Fruit fly (Drosophila melanogaster) whole organism, wandering third instar larva: ENCODE data around the gene IP3K2.

Experiments used
- Abd-B ChIP-seq: fragments of >200 bp; optimal IDR thresholded peaks from 2 replicates; lab custom pipeline; 2017; ENCODE audit warnings: missing biosample characterization, missing genetic modification characterization
- CG32264 ChIP-seq: fragments of 200-800 bp; sonication (Bioruptor generic); optimal IDR thresholded peaks from 2 replicates; lab custom pipeline; 2016; ENCODE audit warnings: missing biosample characterization, missing genetic modification characterization
- CG9705 ChIP-seq: fragments of 200-800 bp; sonication (Bioruptor generic); optimal IDR thresholded peaks from 2 replicates; lab custom pipeline; 2018; ENCODE audit warnings: missing biosample characterization, mild to moderate bottlenecking, missing genetic modification characterization
- CrebA ChIP-seq: fragments of 200-800 bp; sonication (Bioruptor generic); optimal IDR thresholded peaks from 2 replicates; lab custom pipeline; 2016; ENCODE audit warnings: missing biosample characterization, mild to moderate bottlenecking, missing genetic modification characterization, borderline replicate concordance
- Dif ChIP-seq: fragments of 200-275, 200-300 bp; sonication (Bioruptor generic); optimal IDR thresholded peaks from 2 replicates; lab custom pipeline; 2018; ENCODE audit warnings: missing biosample characterization, missing genetic modification characterization; ENCODE audit not compliant: partially characterized antibody
- GATAd ChIP-seq: sonication (Bioruptor generic); optimal IDR thresholded peaks from 2 replicates; lab custom pipeline; 2016; ENCODE audit warnings: missing biosample characterization, missing genetic modification characterization
- HLH106 ChIP-seq: fragments of 200-800 bp; optimal IDR thresholded peaks from 3 replicates; lab custom pipeline; 2019; ENCODE audit warnings: missing biosample characterization, mild to moderate bottlenecking, missing genetic modification characterization, moderate library complexity
- Hnf4 ChIP-seq: fragments of 200-800 bp; sonication (Bioruptor generic); optimal IDR thresholded peaks from 2 replicates; lab custom pipeline; 2016; ENCODE audit warnings: missing biosample characterization, mild to moderate bottlenecking, missing genetic modification characterization
- Hr78 ChIP-seq: fragments of >200 bp; optimal IDR thresholded peaks from 2 replicates; lab custom pipeline; 2017; ENCODE audit warnings: missing biosample characterization, missing genetic modification characterization
- Hr83 ChIP-seq: fragments of 200-300 bp; sonication (Bioruptor generic); optimal IDR thresholded peaks from 2 replicates; lab custom pipeline; 2016; ENCODE audit warnings: missing biosample characterization, mild to moderate bottlenecking, missing genetic modification characterization, moderate library complexity; ENCODE audit not compliant: poor library complexity, severe bottlenecking
- Jra ChIP-seq: sonication (Bioruptor generic); optimal IDR thresholded peaks from 2 replicates; lab custom pipeline; 2016; ENCODE audit warnings: missing biosample characterization, missing genetic modification characterization
- Mio ChIP-seq: sonication (Bioruptor generic); optimal IDR thresholded peaks from 2 replicates; lab custom pipeline; 2016; ENCODE audit warnings: missing biosample characterization, missing genetic modification characterization
- Myc ChIP-seq: fragments of >200 bp; optimal IDR thresholded peaks from 2 replicates; lab custom pipeline; 2017
- N ChIP-seq: fragments of >200 bp; optimal IDR thresholded peaks from 2 replicates; lab custom pipeline; 2018; ENCODE audit warnings: missing biosample characterization, missing external identifiers, missing genetic modification characterization
- OdsH ChIP-seq: fragments of 200-800 bp; sonication (Bioruptor generic); optimal IDR thresholded peaks from 2 replicates; lab custom pipeline; 2016; ENCODE audit warnings: missing biosample characterization, mild to moderate bottlenecking, missing genetic modification characterization
- Rel ChIP-seq, 2 experiments: fragments of 200-800 bp; sonication (Bioruptor generic) in 1 of 2; optimal IDR thresholded peaks; 2 replicates in 1 of 2; 3 replicates in 1 of 2; lab custom pipeline; 2016 to 2019; ENCODE audit warnings: mild to moderate bottlenecking in 2 of 2, missing biosample characterization in 2 of 2, missing genetic modification characterization in 2 of 2, moderate library complexity in 1 of 2
- Sp1 ChIP-seq: fragments of 200-800 bp; sonication (Bioruptor generic); optimal IDR thresholded peaks from 3 replicates; lab custom pipeline; 2019; ENCODE audit warnings: missing biosample characterization, mild to moderate bottlenecking, missing genetic modification characterization, moderate library complexity
- Vsx2 ChIP-seq: fragments of 200-300, 225-300 bp; sonication (Bioruptor generic); optimal IDR thresholded peaks from 2 replicates; lab custom pipeline; 2018; ENCODE audit warnings: missing biosample characterization, missing genetic modification characterization; ENCODE audit not compliant: partially characterized antibody
- br ChIP-seq: fragments of 200-800 bp; sonication (Bioruptor generic); optimal IDR thresholded peaks from 2 replicates; lab custom pipeline; 2016; ENCODE audit warnings: missing biosample characterization, missing genetic modification characterization
- brk ChIP-seq: fragments of 200-800 bp; sonication (Bioruptor generic); optimal IDR thresholded peaks from 2 replicates; lab custom pipeline; 2016; ENCODE audit warnings: missing biosample characterization, mild to moderate bottlenecking, missing genetic modification characterization
- dl ChIP-seq, 2 experiments: fragments of 175-275, 200-275 bp in 1 of 2; fragments of 200-275 bp in 1 of 2; sonication (Bioruptor generic); optimal IDR thresholded peaks; lab custom pipeline; 2018; ENCODE audit warnings: mild to moderate bottlenecking in 2 of 2, missing biosample characterization in 2 of 2, missing genetic modification characterization in 2 of 2, moderate library complexity in 2 of 2; ENCODE audit not compliant: partially characterized antibody in 2 of 2, insufficient read depth in 1 of 2
- dmrt93B ChIP-seq: fragments of 200-800 bp; sonication (Bioruptor generic); optimal IDR thresholded peaks from 2 replicates; lab custom pipeline; 2018; ENCODE audit warnings: missing biosample characterization, mild to moderate bottlenecking, missing genetic modification characterization
- ey ChIP-seq: fragments of 200-800 bp; sonication (Bioruptor generic); optimal IDR thresholded peaks from 2 replicates; lab custom pipeline; 2016; ENCODE audit warnings: missing biosample characterization, missing genetic modification characterization
- foxo ChIP-seq, 2 experiments: fragments of 200-800 bp; sonication (Bioruptor generic); optimal IDR thresholded peaks; 2 replicates in 1 of 2; 3 replicates in 1 of 2; lab custom pipeline; 2016 to 2017; ENCODE audit warnings: missing biosample characterization in 2 of 2, missing genetic modification characterization in 2 of 2
- fru ChIP-seq: fragments of 200-800 bp; sonication (Bioruptor generic); optimal IDR thresholded peaks from 3 replicates; lab custom pipeline; 2016; ENCODE audit warnings: missing biosample characterization, mild to moderate bottlenecking, missing genetic modification characterization
- h ChIP-seq: fragments of 200-800 bp; sonication (Bioruptor generic); optimal IDR thresholded peaks from 3 replicates; lab custom pipeline; 2016; ENCODE audit warnings: missing biosample characterization, mild to moderate bottlenecking, missing genetic modification characterization
- jim ChIP-seq: fragments of 175-275, 200-325 bp; sonication (Bioruptor generic); optimal IDR thresholded peaks from 2 replicates; lab custom pipeline; 2016; ENCODE audit warnings: missing biosample characterization, mild to moderate bottlenecking, missing genetic modification characterization
- lola ChIP-seq: fragments of >200 bp; optimal IDR thresholded peaks from 2 replicates; lab custom pipeline; 2017; ENCODE audit warnings: missing biosample characterization, missing genetic modification characterization
- pan ChIP-seq: fragments of >200 bp; optimal IDR thresholded peaks from 2 replicates; lab custom pipeline; 2017
- psq ChIP-seq: fragments of 200-800 bp; sonication (Bioruptor generic); optimal IDR thresholded peaks from 3 replicates; lab custom pipeline; 2017; ENCODE audit warnings: missing biosample characterization, mild to moderate bottlenecking, missing genetic modification characterization, moderate library complexity
- rgr ChIP-seq: fragments of 200-800 bp; sonication (Bioruptor generic); optimal IDR thresholded peaks from 3 replicates; lab custom pipeline; 2016; ENCODE audit warnings: missing biosample characterization, mild to moderate bottlenecking, missing genetic modification characterization
- sv ChIP-seq: fragments of 200-800 bp; sonication (Bioruptor generic); optimal IDR thresholded peaks from 3 replicates; lab custom pipeline; 2016; ENCODE audit warnings: missing biosample characterization, missing genetic modification characterization
- tai ChIP-seq: sonication (Bioruptor generic); optimal IDR thresholded peaks from 2 replicates; lab custom pipeline; 2016; ENCODE audit warnings: missing biosample characterization, missing genetic modification characterization
- woc ChIP-seq: sonication (Bioruptor generic); optimal IDR thresholded peaks from 2 replicates; lab custom pipeline; 2016; ENCODE audit warnings: missing biosample characterization, mild to moderate bottlenecking, missing genetic modification characterization

Gene IP3K2

DNA sequence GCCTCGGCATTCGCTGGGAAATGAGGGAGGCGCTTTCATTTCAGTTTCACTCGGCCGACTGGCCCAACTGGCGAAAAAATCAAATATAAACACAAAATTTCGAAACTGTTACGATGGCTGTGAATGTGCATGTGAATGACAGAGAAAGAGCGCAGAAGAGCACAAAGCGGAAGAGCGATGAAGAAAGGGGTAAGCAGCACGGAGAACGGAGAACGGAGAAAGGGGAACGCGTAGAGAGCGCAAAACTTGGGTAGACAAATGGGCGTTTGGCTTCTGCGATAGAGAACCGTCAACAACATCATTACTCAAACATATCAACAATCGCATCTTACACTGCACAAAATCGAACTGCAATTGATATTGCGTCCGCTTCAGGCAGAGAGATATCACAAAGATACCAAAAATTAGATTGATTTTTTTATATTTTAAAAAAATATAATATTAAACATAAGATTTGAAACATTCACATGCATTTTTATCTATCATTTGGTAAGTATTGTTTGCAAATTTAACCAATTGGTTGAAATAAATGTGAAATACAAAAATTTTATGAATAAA, 30.7 kb upstream of the IP3K2 start:
- TF ChIP-seq psq (GFP tag; lab: Kevin White, UChicago) (peak; percentile 68), Jra (GFP tag; lab: Kevin White, UChicago) (no peak), dl (GFP tag; optimal IDR thresholded peaks at IDR 0.05; lab: Kevin White, UChicago; ENCODE audit: insufficient read depth in 1 of 2, partially characterized antibody in 2 of 2) (peak in 1 of 2 experiments; percentile 45), CrebA (GFP tag; lab: Kevin White, UChicago) (no peak)
- TF ChIP-seq, all 38 proteins: peak for 2

DNA sequence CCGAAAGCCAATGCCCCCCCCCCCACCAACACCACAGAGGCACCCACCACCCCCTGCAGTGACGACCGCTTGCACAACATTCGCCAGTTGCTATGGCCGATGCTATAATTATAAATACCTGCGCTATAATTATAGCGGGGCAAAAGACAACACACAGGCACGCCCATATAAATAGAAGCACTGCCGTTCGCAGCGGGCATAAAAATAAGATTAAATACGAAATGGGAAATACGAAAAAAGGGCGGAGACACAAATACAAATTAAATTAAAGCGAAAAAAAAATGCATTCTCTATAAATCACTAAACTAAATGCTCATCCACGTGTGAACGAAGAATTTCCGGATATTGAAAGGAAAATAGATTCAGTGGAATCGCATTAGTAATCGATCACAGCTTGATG, 30.0 kb upstream of the IP3K2 start:
- TF ChIP-seq OdsH (GFP tag; lab: Kevin White, UChicago) (no peak), fru (GFP tag; lab: Kevin White, UChicago) (no peak), Dif (no peak), dmrt93B (GFP tag; lab: Kevin White, UChicago) (no peak)
- TF ChIP-seq, all 38 proteins: peak for 0

dm6 chrX:13274429-13275095, 28.9 kb upstream of the IP3K2 start:
- TF ChIP-seq OdsH (GFP tag; lab: Kevin White, UChicago) = no peak
- TF ChIP-seq sv (GFP tag; lab: Kevin White, UChicago) = no peak
- no peak for TF ChIP-seq Rel (GFP tag; optimal IDR thresholded peaks at IDR 0.05; lab: Kevin White, UChicago)
- TF ChIP-seq Rel (tag; optimal IDR thresholded peaks at IDR 0.05; lab: Kevin White, UChicago) = peak; percentile 36
- TF ChIP-seq Vsx2 (GFP tag; lab: Kevin White, UChicago) = no peak
- peak; percentile 39 for TF ChIP-seq HLH106 (tag; lab: Kevin White, UChicago)
- peak in 1 of 2 experiments; percentile 25 for TF ChIP-seq foxo (GFP tag; optimal IDR thresholded peaks at IDR 0.05; lab: Kevin White, UChicago)
- peak; percentile 19 for TF ChIP-seq h (GFP tag; lab: Kevin White, UChicago)
- no peak for TF ChIP-seq psq (GFP tag; lab: Kevin White, UChicago)
- no peak for TF ChIP-seq fru (GFP tag; lab: Kevin White, UChicago)
- TF ChIP-seq N (GFP tag; lab: Kevin White, UChicago) = no peak

- peak; percentile 43 for TF ChIP-seq OdsH (GFP tag; lab: Kevin White, UChicago)
- TF ChIP-seq br = no peak
- no peak for TF ChIP-seq Vsx2 (GFP tag; lab: Kevin White, UChicago)
- TF ChIP-seq Rel (GFP tag; optimal IDR thresholded peaks at IDR 0.05; lab: Kevin White, UChicago) = no peak
- TF ChIP-seq Rel (tag; optimal IDR thresholded peaks at IDR 0.05; lab: Kevin White, UChicago) = no peak
- peak; percentile 81 for TF ChIP-seq HLH106 (tag; lab: Kevin White, UChicago)
- TF ChIP-seq CG9705 (GFP tag; lab: Kevin White, UChicago) = peak; percentile 65
- TF ChIP-seq brk (GFP tag; lab: Kevin White, UChicago) = no peak
- TF ChIP-seq jim (GFP tag; lab: Kevin White, UChicago) = no peak
- TF ChIP-seq lola (GFP tag; lab: Kevin White, UChicago) = no peak
- no peak for TF ChIP-seq CrebA (GFP tag; lab: Kevin White, UChicago)
- no peak for TF ChIP-seq Dif
- no peak for TF ChIP-seq tai (GFP tag; lab: Kevin White, UChicago)
- no peak for TF ChIP-seq Hr83 (GFP tag; lab: Kevin White, UChicago)
- peak; percentile 34 for TF ChIP-seq woc (GFP tag; lab: Kevin White, UChicago)
- peak; percentile 65 for TF ChIP-seq dmrt93B (GFP tag; lab: Kevin White, UChicago)
- TF ChIP-seq CG32264 (GFP tag; lab: Kevin White, UChicago) = no peak
- TF ChIP-seq dl (GFP tag; optimal IDR thresholded peaks at IDR 0.05; lab: Kevin White, UChicago; ENCODE audit: insufficient read depth in 1 of 2, partially characterized antibody in 2 of 2) = no peak
- TF ChIP-seq fru (GFP tag; lab: Kevin White, UChicago) = peak; percentile 21
- no peak for TF ChIP-seq Jra (GFP tag; lab: Kevin White, UChicago)
- TF ChIP-seq h (GFP tag; lab: Kevin White, UChicago) = peak; percentile 76
- no peak for TF ChIP-seq pan (lab: Kevin White, UChicago)
- peak; percentile 28 for TF ChIP-seq Hnf4 (GFP tag; lab: Kevin White, UChicago)
- peak; percentile 30 for TF ChIP-seq ey (GFP tag; lab: Kevin White, UChicago)
- no peak for TF ChIP-seq Abd-B
- no peak for TF ChIP-seq Myc
- peak; percentile 76 for TF ChIP-seq Sp1 (GFP tag; lab: Kevin White, UChicago)
- no peak for TF ChIP-seq sv (GFP tag; lab: Kevin White, UChicago)
- TF ChIP-seq Mio (GFP tag; lab: Kevin White, UChicago) = no peak
- TF ChIP-seq Hr78 (GFP tag; lab: Kevin White, UChicago) = no peak
- peak in 1 of 2 experiments; percentile 66 for TF ChIP-seq foxo (GFP tag; optimal IDR thresholded peaks at IDR 0.05; lab: Kevin White, UChicago)
- peak; percentile 66 for TF ChIP-seq rgr (GFP tag; lab: Kevin White, UChicago)
- TF ChIP-seq GATAd = no peak
- TF ChIP-seq psq (GFP tag; lab: Kevin White, UChicago) = peak; percentile 78
- TF ChIP-seq N (GFP tag; lab: Kevin White, UChicago) = no peak
- TF ChIP-seq, all 38 proteins: peak for 13
Measured at dm6 chrX:13275139-13275538, 28.3 kb upstream of the IP3K2 start.
